Worm (Caenorhabditis elegans) whole organism, L4 larva: ENCODE results near the gene C18B2.5.
A peak's percentile ranks its signal among the peaks of the same experiment; 100 is the strongest.

Experiments used
- Y5F2A.4 ChIP-seq: fragments of 200-800 bp; sonication (Bioruptor generic); optimal IDR thresholded peaks from 2 replicates; lab custom pipeline; 2018; ENCODE audit warnings: mild to moderate bottlenecking, missing genetic modification characterization, missing compliant biosample characterization
- ama-1 ChIP-seq: fragments of 150-350 bp; optimal IDR thresholded peaks from 2 replicates; lab custom pipeline; 2014; ENCODE audit warnings: inconsistent platforms, mixed read lengths
- ceh-82 ChIP-seq: sonication (generic microtip); optimal IDR thresholded peaks from 2 replicates; lab custom pipeline; 2017; ENCODE audit warnings: missing biosample characterization, missing genetic modification characterization
- duxl-1 ChIP-seq: sonication (generic microtip); optimal IDR thresholded peaks from 2 replicates; lab custom pipeline; 2016; ENCODE audit warnings: mild to moderate bottlenecking, missing genetic modification characterization, moderate library complexity, missing compliant biosample characterization; ENCODE audit not compliant: poor library complexity
- fkh-10 ChIP-seq: fragments of 150-350 bp; optimal IDR thresholded peaks from 2 replicates; lab custom pipeline; 2014; ENCODE audit warnings: missing biosample characterization, missing genetic modification reagents, missing genetic modification characterization
- jun-1 ChIP-seq: fragments of 150-350 bp; optimal IDR thresholded peaks from 2 replicates; lab custom pipeline; 2014; ENCODE audit warnings: missing biosample characterization, missing genetic modification reagents, missing genetic modification characterization
- madf-5 ChIP-seq, 2 experiments: fragments of 200-800 bp; sonication (Bioruptor generic); IDR thresholded peaks; 2 replicates each; pipeline ENCODE4 v1.3.6; 2022; ENCODE audit warnings: missing compliant biosample characterization in 2 of 2, missing genetic modification characterization in 2 of 2
- nhr-11 ChIP-seq: fragments of 150-350 bp; optimal IDR thresholded peaks from 2 replicates; lab custom pipeline; 2014; ENCODE audit warnings: missing biosample characterization, missing genetic modification characterization
- nhr-76 ChIP-seq: fragments of 150-350 bp; optimal IDR thresholded peaks from 2 replicates; lab custom pipeline; 2014; ENCODE audit warnings: missing biosample characterization, missing genetic modification characterization
- pqm-1 ChIP-seq: sonication (generic microtip); optimal IDR thresholded peaks from 2 replicates; lab custom pipeline; 2017; ENCODE audit warnings: missing biosample characterization, missing genetic modification characterization
- snpc-4 ChIP-seq: fragments of 150-350 bp; optimal IDR thresholded peaks from 2 replicates; lab custom pipeline; 2014; ENCODE audit warnings: missing biosample characterization, missing genetic modification characterization
- zfp-3 ChIP-seq: fragments of 200-800 bp; sonication (Bioruptor generic); conservative IDR thresholded peaks from 2 replicates; pipeline ENCODE4 v1.3.6; 2022; ENCODE audit warnings: missing genetic modification reagents, missing genetic modification characterization, missing compliant biosample characterization
- ztf-7 ChIP-seq: fragments of 150-350 bp; optimal IDR thresholded peaks from 2 replicates; lab custom pipeline; 2014; ENCODE audit warnings: missing biosample characterization, missing genetic modification characterization

DNA sequence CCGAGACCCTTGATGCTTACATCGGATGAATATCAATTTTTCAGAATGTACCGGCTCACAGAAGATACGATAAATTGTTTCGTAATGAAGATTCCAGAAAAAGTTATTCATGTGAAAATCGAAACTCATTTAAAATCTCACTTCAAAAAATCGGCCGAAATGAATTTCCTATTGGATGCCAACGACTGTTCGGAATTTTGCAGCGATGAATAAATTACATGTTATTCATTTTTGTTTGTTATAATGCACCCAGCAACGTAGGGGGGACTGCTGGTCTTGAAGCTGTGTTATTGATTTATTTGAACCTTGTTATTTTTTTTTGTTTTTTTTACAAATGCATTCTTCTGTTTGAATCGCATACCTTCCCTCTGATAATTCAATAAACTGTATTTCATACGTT is 44.0 kb downstream of the C18B2.5 start:
- TF ChIP-seq snpc-4 (tag; lab: Kevin White, UChicago) (no peak), nhr-76 (tag; lab: Kevin White, UChicago) (no peak), ztf-7 (no peak), duxl-1 (tag; lab: Kevin White, UChicago) (no peak), nhr-11 (tag; lab: Kevin White, UChicago) (no peak), jun-1 (tag; lab: Kevin White, UChicago) (no peak), pqm-1 (tag; lab: Kevin White, UChicago) (no peak), madf-5 (GFP tag; IDR thresholded peaks at IDR 0.05; lab: Robert Waterston, UW) (no peak), fkh-10 (GFP tag; lab: Kevin White, UChicago) (no peak), ama-1 (no peak), ceh-82 (tag; lab: Kevin White, UChicago) (no peak), zfp-3 (GFP tag; lab: Robert Waterston, UW) (peak; percentile 77), Y5F2A.4 (GFP tag; lab: Kevin White, UChicago) (no peak)
